Worm (Caenorhabditis elegans): ENCODE measurements around the gene spp-6.
A peak's percentile ranks its signal among the peaks of the same experiment; 100 is the strongest.

spp-6 gene

ce11 chrX:7340915-7341559 lies 23.9 kb downstream of the spp-6 start, which contains the start of gene C07D8.6 (continued):
- no peak for TF ChIP-seq tag-97 (GFP tag; IDR thresholded peaks at IDR 0.05)
- TF ChIP-seq sdz-12 (GFP tag; optimal IDR thresholded peaks at IDR 0.05): no peak
- peak; percentile 96 for TF ChIP-seq aha-1 (tag)
- TF ChIP-seq attf-4 (tag; optimal IDR thresholded peaks at IDR 0.05): no peak
- no peak for TF ChIP-seq ztf-11 (tag; optimal IDR thresholded peaks at IDR 0.05)
- TF ChIP-seq arid-1 (GFP tag; conservative IDR thresholded peaks at IDR 0.05): no peak
- TF ChIP-seq nhr-6 (tag; optimal IDR thresholded peaks at IDR 0.05): peak; percentile 60
- TF ChIP-seq nhr-77 (tag; optimal IDR thresholded peaks at IDR 0.05): peak; percentile 70
- TF ChIP-seq ceh-20 (GFP tag; IDR thresholded peaks at IDR 0.05): no peak
- TF ChIP-seq gei-8 (GFP tag; optimal IDR thresholded peaks at IDR 0.05): no peak
- no peak for TF ChIP-seq F49E8.2 (tag; optimal IDR thresholded peaks at IDR 0.05; ENCODE audit: borderline replicate concordance)
- TF ChIP-seq Y48G9A.11 (GFP tag; IDR thresholded peaks at IDR 0.05): no peak
- TF ChIP-seq ZK337.2 (GFP tag; IDR thresholded peaks at IDR 0.05): no peak
- no peak for TF ChIP-seq lim-7 (GFP tag; IDR thresholded peaks at IDR 0.05)
- TF ChIP-seq F44E2.7 (GFP tag; IDR thresholded peaks at IDR 0.05): no peak
- no peak for TF ChIP-seq mxl-2 (GFP tag; conservative IDR thresholded peaks at IDR 0.05)
- TF ChIP-seq mxl-3 (GFP tag; optimal IDR thresholded peaks at IDR 0.05): peak; percentile 82
- TF ChIP-seq fos-1 (tag; optimal IDR thresholded peaks at IDR 0.05): no peak
- no peak for TF ChIP-seq F10B5.3 (tag; optimal IDR thresholded peaks at IDR 0.05)
- TF ChIP-seq nhr-11 (tag; optimal IDR thresholded peaks at IDR 0.05): peak; percentile 17
- TF ChIP-seq nhr-111 (GFP tag; optimal IDR thresholded peaks at IDR 0.05): no peak
- peak; percentile 83 for TF ChIP-seq nhr-48 (tag; optimal IDR thresholded peaks at IDR 0.05)
- TF ChIP-seq spr-1 (tag; optimal IDR thresholded peaks at IDR 0.05): no peak
- no peak for TF ChIP-seq nhr-76 (tag; optimal IDR thresholded peaks at IDR 0.05)
- no peak for TF ChIP-seq lin-29 (GFP tag; IDR thresholded peaks at IDR 0.05)
- peak; percentile 58; the same call in 1 of the 2 replicates for TF ChIP-seq php-3 (GFP tag; IDR thresholded peaks at IDR 0.05)
- TF ChIP-seq skn-1 (tag; optimal IDR thresholded peaks at IDR 0.05): no peak
- TF ChIP-seq lsy-2 (tag; optimal IDR thresholded peaks at IDR 0.05): peak in 1 of 2 experiments; percentile 52
- TF ChIP-seq R02D3.7 (tag; optimal IDR thresholded peaks at IDR 0.05): no peak
- no peak for TF ChIP-seq zag-1 (tag; optimal IDR thresholded peaks at IDR 0.05)
- no peak for TF ChIP-seq snpc-4 (tag; optimal IDR thresholded peaks at IDR 0.05)
- TF ChIP-seq duxl-1 (tag; optimal IDR thresholded peaks at IDR 0.05; ENCODE audit: poor library complexity): no peak
- no peak for TF ChIP-seq lin-38 (GFP tag; IDR thresholded peaks at IDR 0.05)
- no peak for TF ChIP-seq Y105C5A.15 (GFP tag; IDR thresholded peaks at IDR 0.05)
- no peak for TF ChIP-seq ama-1 (optimal IDR thresholded peaks at IDR 0.05)
- no peak for TF ChIP-seq hif-1 (tag; optimal IDR thresholded peaks at IDR 0.05)
- no peak for TF ChIP-seq hmg-1.1 (GFP tag; IDR thresholded peaks at IDR 0.05)
- peak; percentile 53; the same call in 1 of the 2 replicates for TF ChIP-seq tra-1 (GFP tag; IDR thresholded peaks at IDR 0.05)
- no peak for TF ChIP-seq dmd-9 (GFP tag; IDR thresholded peaks at IDR 0.05)
- TF ChIP-seq nhr-102 (tag; optimal IDR thresholded peaks at IDR 0.05): no peak
- no peak for TF ChIP-seq egl-27 (tag; optimal IDR thresholded peaks at IDR 0.05)
- TF ChIP-seq nhr-41 (GFP tag; IDR thresholded peaks at IDR 0.05): peak; percentile 36; the same call in 1 of the 2 replicates
- no peak for TF ChIP-seq Y5F2A.4 (GFP tag; optimal IDR thresholded peaks at IDR 0.05)
- peak in 1 of 2 experiments; percentile 50 for TF ChIP-seq mdl-1 (tag; optimal IDR thresholded peaks at IDR 0.05)
- no peak for TF ChIP-seq ceh-44 (GFP tag; IDR thresholded peaks at IDR 0.05)
- no peak for TF ChIP-seq daf-19 (GFP tag; conservative IDR thresholded peaks at IDR 0.05)
- TF ChIP-seq spr-3 (GFP tag; optimal IDR thresholded peaks at IDR 0.05): no peak
- TF ChIP-seq ces-1 (GFP tag; optimal IDR thresholded peaks at IDR 0.05): no peak
- TF ChIP-seq mes-2 (tag; optimal IDR thresholded peaks at IDR 0.05; ENCODE audit: poor library complexity, severe bottlenecking): peak; percentile 26
- TF ChIP-seq ctbp-1 (GFP tag; IDR thresholded peaks at IDR 0.05): no peak
- no peak for TF ChIP-seq T26A8.4 (GFP tag; IDR thresholded peaks at IDR 0.05)
